Fruit fly (Drosophila melanogaster) whole organism, embryonic: ENCODE results near the gene MBD-like.

Experiments
- Asciz ChIP-seq: fragments of 200-800 bp; sonication (Bioruptor generic); optimal IDR thresholded peaks from 2 replicates; lab custom pipeline; 2017; ENCODE audit warnings: missing biosample characterization, mild to moderate bottlenecking, missing genetic modification characterization, missing genetic modification reagents
- Atf3 ChIP-seq: fragments of 200-800 bp; sonication (Bioruptor generic); optimal IDR thresholded peaks from 3 replicates; lab custom pipeline; 2016; ENCODE audit warnings: missing biosample characterization, missing genetic modification characterization
- CG10147 ChIP-seq: fragments of 200-800 bp; sonication (Bioruptor generic); optimal IDR thresholded peaks from 2 replicates; lab custom pipeline; 2019; ENCODE audit warnings: missing biosample characterization, mild to moderate bottlenecking, missing genetic modification characterization, moderate library complexity
- CG10431 ChIP-seq: fragments of 200-800 bp; sonication (Bioruptor generic); optimal IDR thresholded peaks from 3 replicates; lab custom pipeline; 2018; ENCODE audit warnings: missing biosample characterization, mild to moderate bottlenecking, missing genetic modification characterization
- CG10979 ChIP-seq: fragments of 200-800 bp; sonication (Bioruptor generic); optimal IDR thresholded peaks from 2 replicates; lab custom pipeline; 2018; ENCODE audit warnings: missing biosample characterization, mild to moderate bottlenecking, missing genetic modification characterization, moderate library complexity
- CG11247 ChIP-seq: fragments of 200-800 bp; sonication (Bioruptor generic); IDR thresholded peaks from 2 replicates; pipeline ENCODE4 v1.3.6; 2022; ENCODE audit warnings: missing biosample characterization, missing genetic modification characterization
- CG12155 ChIP-seq: fragments of 200-800 bp; sonication (Bioruptor generic); optimal IDR thresholded peaks from 3 replicates; lab custom pipeline; 2016; ENCODE audit warnings: missing biosample characterization, missing genetic modification characterization
- CG14860 ChIP-seq: fragments of 200-800 bp; sonication (Bioruptor generic); IDR thresholded peaks from 3 replicates; pipeline ENCODE4 v1.3.6; 2022; ENCODE audit warnings: missing biosample characterization, missing genetic modification characterization; ENCODE audit not compliant: partially characterized antibody
- CG15073 ChIP-seq: fragments of 200-800 bp; sonication (Bioruptor generic); optimal IDR thresholded peaks from 2 replicates; lab custom pipeline; 2016; ENCODE audit warnings: missing biosample characterization, missing genetic modification characterization
- CG18476 ChIP-seq: fragments of 200-800 bp; sonication (Bioruptor generic); optimal IDR thresholded peaks from 2 replicates; lab custom pipeline; 2016; ENCODE audit warnings: missing biosample characterization, mild to moderate bottlenecking, missing genetic modification characterization
- CG18764 ChIP-seq: fragments of 200-800 bp; sonication (Bioruptor generic); optimal IDR thresholded peaks from 3 replicates; lab custom pipeline; 2016; ENCODE audit warnings: missing biosample characterization, missing genetic modification characterization
- CG2199 ChIP-seq: fragments of 200-800 bp; sonication (Bioruptor generic); IDR thresholded peaks from 3 replicates; pipeline ENCODE4 v1.3.6; 2022; ENCODE audit warnings: missing biosample characterization, missing genetic modification characterization
- CG2202 ChIP-seq: fragments of 200-800 bp; sonication (Bioruptor generic); optimal IDR thresholded peaks from 2 replicates; lab custom pipeline; 2018; ENCODE audit warnings: missing biosample characterization, mild to moderate bottlenecking, missing genetic modification characterization
- CG34376 ChIP-seq: fragments of 200-800 bp; sonication (Bioruptor generic); optimal IDR thresholded peaks from 2 replicates; lab custom pipeline; 2018; ENCODE audit warnings: missing biosample characterization, mild to moderate bottlenecking, missing genetic modification characterization
- CG4360 ChIP-seq: fragments of 200-800 bp; sonication (Bioruptor generic); IDR thresholded peaks from 2 replicates; pipeline ENCODE4 v1.3.6; 2022; ENCODE audit warnings: missing biosample characterization, missing genetic modification characterization
- CG4617 ChIP-seq: fragments of 200-800 bp; sonication (Bioruptor generic); optimal IDR thresholded peaks from 3 replicates; lab custom pipeline; 2016; ENCODE audit warnings: missing biosample characterization, missing genetic modification characterization, borderline replicate concordance
- CG5180 ChIP-seq: fragments of 200-800 bp; sonication (Bioruptor generic); optimal IDR thresholded peaks from 3 replicates; lab custom pipeline; 2017; ENCODE audit warnings: missing biosample characterization, missing genetic modification characterization, mild to moderate bottlenecking, moderate library complexity, missing genetic modification reagents
- CG7786 ChIP-seq: fragments of 200-800 bp; sonication (Bioruptor generic); optimal IDR thresholded peaks from 2 replicates; lab custom pipeline; 2016; ENCODE audit warnings: missing biosample characterization, missing genetic modification characterization
- CG7839 ChIP-seq: fragments of 200-800 bp; sonication (Bioruptor generic); optimal IDR thresholded peaks from 3 replicates; lab custom pipeline; 2018; ENCODE audit warnings: missing biosample characterization, mild to moderate bottlenecking, missing genetic modification characterization, moderate library complexity
- D ChIP-seq, 2 experiments: fragments of 200-800 bp in 1 of 2; fragments of >200 bp in 1 of 2; sonication (Bioruptor generic) in 1 of 2; optimal IDR thresholded peaks; 2 replicates in 1 of 2; 3 replicates in 1 of 2; lab custom pipeline; 2017; ENCODE audit warnings: mild to moderate bottlenecking in 1 of 2, missing biosample characterization in 1 of 2, missing genetic modification characterization in 1 of 2, missing genetic modification reagents in 1 of 2
- HLHmδ ChIP-seq: fragments of 200-800 bp; sonication (Bioruptor generic); optimal IDR thresholded peaks from 2 replicates; lab custom pipeline; 2018; ENCODE audit warnings: missing biosample characterization, mild to moderate bottlenecking, missing genetic modification characterization, moderate library complexity
- Lhr ChIP-seq: fragments of 200-800 bp; sonication (Bioruptor generic); optimal IDR thresholded peaks from 3 replicates; lab custom pipeline; 2017; ENCODE audit warnings: mild to moderate bottlenecking, missing biosample characterization, missing genetic modification reagents, missing genetic modification characterization
- NK7.1 ChIP-seq: fragments of 200-800 bp; sonication (Bioruptor generic); optimal IDR thresholded peaks from 3 replicates; lab custom pipeline; 2016; ENCODE audit warnings: missing biosample characterization, missing genetic modification characterization
- NfI ChIP-seq: fragments of 200-800 bp; sonication (Bioruptor generic); optimal IDR thresholded peaks from 3 replicates; lab custom pipeline; 2018; ENCODE audit warnings: missing biosample characterization, mild to moderate bottlenecking, missing genetic modification characterization, moderate library complexity
- Opbp ChIP-seq: fragments of 200-800 bp; sonication (Bioruptor generic); IDR thresholded peaks from 3 replicates; pipeline ENCODE4 v1.3.6; 2022; ENCODE audit warnings: missing biosample characterization, missing genetic modification characterization; ENCODE audit not compliant: partially characterized antibody
- Ptx1 ChIP-seq: fragments of 200-800 bp; sonication (Bioruptor generic); IDR thresholded peaks from 2 replicates; pipeline ENCODE4 v1.3.6; 2022; ENCODE audit warnings: missing biosample characterization, missing genetic modification characterization
- Rfx ChIP-seq: fragments of 200-800 bp; sonication (Bioruptor generic); IDR thresholded peaks from 2 replicates; pipeline ENCODE4 v1.3.6; 2022; ENCODE audit warnings: missing biosample characterization, missing genetic modification characterization
- Ssrp ChIP-seq: fragments of 200-800 bp; sonication (Bioruptor generic); optimal IDR thresholded peaks from 2 replicates; lab custom pipeline; 2018; ENCODE audit warnings: missing biosample characterization, mild to moderate bottlenecking, missing genetic modification characterization, moderate library complexity
- Usf ChIP-seq: fragments of 200-800 bp; sonication (Bioruptor generic); optimal IDR thresholded peaks from 2 replicates; lab custom pipeline; 2017; ENCODE audit warnings: missing genotype, missing biosample characterization, missing genetic modification characterization
- Xrp1 ChIP-seq: fragments of 200-800 bp; sonication (Bioruptor generic); IDR thresholded peaks from 2 replicates; pipeline ENCODE4 v1.3.6; 2022; ENCODE audit warnings: missing biosample characterization, missing genetic modification characterization
- ase ChIP-seq: fragments of 200-800 bp; sonication (Bioruptor generic); IDR thresholded peaks from 3 replicates; pipeline ENCODE4 v1.3.6; 2022; ENCODE audit warnings: missing biosample characterization, missing genetic modification characterization
- ato ChIP-seq: fragments of 200-800 bp; sonication (Bioruptor generic); IDR thresholded peaks from 2 replicates; pipeline ENCODE4 v1.3.6; 2022; ENCODE audit warnings: missing biosample characterization, missing genetic modification characterization; ENCODE audit not compliant: partially characterized antibody
- btn ChIP-seq: fragments of 200-800 bp; sonication (Bioruptor generic); optimal IDR thresholded peaks from 2 replicates; lab custom pipeline; 2016; ENCODE audit warnings: missing biosample characterization, missing genetic modification characterization
- gcm2 ChIP-seq: fragments of 200-800 bp; sonication (Bioruptor generic); optimal IDR thresholded peaks from 2 replicates; lab custom pipeline; 2016; ENCODE audit warnings: missing biosample characterization, missing genetic modification characterization
- gsb ChIP-seq: fragments of 200-800 bp; sonication (Bioruptor generic); IDR thresholded peaks from 2 replicates; pipeline ENCODE4 v1.3.6; 2022; ENCODE audit warnings: missing biosample characterization, missing genetic modification characterization
- hb ChIP-seq: fragments of 200-800 bp; sonication (Bioruptor generic); IDR thresholded peaks from 3 replicates; pipeline ENCODE4 v1.3.6; 2022; ENCODE audit warnings: missing biosample characterization, missing genetic modification characterization; ENCODE audit not compliant: partially characterized antibody
- inv ChIP-seq: fragments of 200-800 bp; sonication (Bioruptor generic); IDR thresholded peaks from 2 replicates; pipeline ENCODE4 v1.3.6; 2022; ENCODE audit warnings: missing biosample characterization, missing genetic modification characterization; ENCODE audit not compliant: partially characterized antibody
- jigr1 ChIP-seq: fragments of 200-800 bp; sonication (Bioruptor generic); IDR thresholded peaks from 3 replicates; pipeline ENCODE4 v1.3.6; 2022; ENCODE audit warnings: missing biosample characterization, missing genetic modification characterization
- mam ChIP-seq: fragments of 200-800 bp; sonication (Bioruptor generic); optimal IDR thresholded peaks from 3 replicates; lab custom pipeline; 2016; ENCODE audit warnings: missing biosample characterization, missing genetic modification characterization
- mirr ChIP-seq: fragments of 200-800 bp; sonication (Bioruptor generic); optimal IDR thresholded peaks from 3 replicates; lab custom pipeline; 2018; ENCODE audit warnings: missing biosample characterization, mild to moderate bottlenecking, missing genetic modification characterization
- otp ChIP-seq: fragments of 200-800 bp; sonication (Bioruptor generic); IDR thresholded peaks from 3 replicates; pipeline ENCODE4, ENCODE4 v1.3.6; 2022; ENCODE audit warnings: missing biosample characterization, missing genetic modification characterization
- slbo ChIP-seq: fragments of 200-800 bp; sonication (Bioruptor generic); IDR thresholded peaks from 2 replicates; pipeline ENCODE4 v1.3.6; 2022; ENCODE audit warnings: missing biosample characterization, missing genetic modification characterization
- ssp ChIP-seq: fragments of 200-800 bp; sonication (Bioruptor generic); IDR thresholded peaks from 2 replicates; pipeline ENCODE4 v1.3.6; 2022; ENCODE audit warnings: missing biosample characterization, missing genetic modification characterization
- stc ChIP-seq: fragments of 200-800 bp; sonication (Bioruptor generic); IDR thresholded peaks from 2 replicates; pipeline ENCODE4 v1.3.6; 2022; ENCODE audit warnings: missing biosample characterization, missing genetic modification characterization
- tap ChIP-seq: fragments of 200-800 bp; optimal IDR thresholded peaks from 3 replicates; lab custom pipeline; 2019; ENCODE audit warnings: missing biosample characterization, mild to moderate bottlenecking, missing genetic modification characterization, moderate library complexity
- trh ChIP-seq: fragments of 200-800 bp; sonication (Bioruptor generic); optimal IDR thresholded peaks from 2 replicates; lab custom pipeline; 2016; ENCODE audit warnings: missing biosample characterization, missing genetic modification characterization
- twi ChIP-seq: fragments of 200-800 bp; optimal IDR thresholded peaks from 2 replicates; lab custom pipeline; 2019; ENCODE audit warnings: missing biosample characterization, mild to moderate bottlenecking, missing genetic modification characterization, moderate library complexity
- z ChIP-seq: fragments of 200-800 bp; sonication (Bioruptor generic); IDR thresholded peaks from 3 replicates; pipeline ENCODE4 v1.3.6; 2022; ENCODE audit warnings: missing biosample characterization, missing genetic modification characterization

MBD-like gene

dm6 chr3R:9577382-9578137 lies 18.0 kb downstream of the MBD-like start, which contains the start of the genes Kap-alpha3 and Son (continued):
- TF ChIP-seq Atf3 (peak; percentile 90), ase (peak; percentile 84), CG10431 (GFP tag; lab: Kevin White, UChicago) (peak; percentile 92), CG14860 (peak; percentile 81), btn (GFP tag; lab: Kevin White, UChicago) (peak; percentile 90), Ssrp (tag; lab: Kevin White, UChicago) (peak; percentile 79), CG7839 (tag; lab: Kevin White, UChicago) (peak; percentile 89), tap (tag; lab: Kevin White, UChicago) (peak; percentile 73), twi (peak; percentile 90), ato (GFP tag; lab: Robert Waterston, UW) (no peak), Lhr (GFP tag; lab: Kevin White, UChicago) (peak; percentile 93), CG10979 (tag; lab: Kevin White, UChicago) (peak; percentile 79), Usf (GFP tag; lab: Kevin White, UChicago) (peak; percentile 84), CG34376 (GFP tag; lab: Kevin White, UChicago) (peak; percentile 98), CG2202 (peak; percentile 76), CG7786 (GFP tag; lab: Kevin White, UChicago) (peak; percentile 90), Opbp (GFP tag; lab: Robert Waterston, UW) (peak; percentile 99), slbo (GFP tag; lab: Robert Waterston, UW) (peak; percentile 93), CG5180 (GFP tag; lab: Kevin White, UChicago) (peak; percentile 80), NfI (GFP tag; lab: Kevin White, UChicago) (peak; percentile 97), Xrp1 (GFP tag; lab: Robert Waterston, UW) (peak; percentile 80), gcm2 (peak; percentile 86), D (optimal IDR thresholded peaks at IDR 0.05; lab: Kevin White, UChicago) (no peak), D (GFP tag; optimal IDR thresholded peaks at IDR 0.05; lab: Kevin White, UChicago) (peak; percentile 89), mam (peak; percentile 95), z (GFP tag; lab: Robert Waterston, UW) (no peak), jigr1 (GFP tag; lab: Robert Waterston, UW) (peak; percentile 77; the same call in 2 of the 3 replicates), ssp (GFP tag; lab: Robert Waterston, UW) (peak; percentile 84), NK7.1 (peak; percentile 92), CG4617 (peak; percentile 87), stc (peak; percentile 83), CG12155 (GFP tag; lab: Kevin White, UChicago) (peak; percentile 89), otp (GFP tag; lab: Robert Waterston, UW) (peak; percentile 82; the same call in 2 of the 3 replicates), CG10147 (peak; percentile 90), inv (peak; percentile 87), CG4360 (no peak), HLHmδ (GFP tag; lab: Kevin White, UChicago) (peak; percentile 97), CG18476 (GFP tag; lab: Kevin White, UChicago) (peak; percentile 91), hb (GFP tag; lab: Robert Waterston, UW) (peak; percentile 67; the same call in 2 of the 3 replicates), CG2199 (peak; percentile 79; the same call in 2 of the 3 replicates), CG15073 (GFP tag; lab: Kevin White, UChicago) (peak; percentile 57), Rfx (GFP tag; lab: Robert Waterston, UW) (peak; percentile 93), trh (GFP tag; lab: Kevin White, UChicago) (peak; percentile 88), Asciz (peak; percentile 90), Ptx1 (GFP tag; lab: Robert Waterston, UW) (peak; percentile 90), gsb (GFP tag; lab: Robert Waterston, UW) (peak; percentile 68), mirr (GFP tag; lab: Kevin White, UChicago) (peak; percentile 96), CG18764 (GFP tag; lab: Kevin White, UChicago) (peak; percentile 89), CG11247 (GFP tag; lab: Robert Waterston, UW) (peak; percentile 83)
